Fruit fly (Drosophila melanogaster): Measurements from ENCODE around the gene dsb.

- TF ChIP-seq psq (GFP tag; optimal IDR thresholded peaks at IDR 0.05) (no peak), lola (GFP tag; optimal IDR thresholded peaks at IDR 0.05) (no peak), Myc (optimal IDR thresholded peaks at IDR 0.05) (no peak), h (GFP tag; optimal IDR thresholded peaks at IDR 0.05) (no peak), Mio (GFP tag; optimal IDR thresholded peaks at IDR 0.05) (no peak), CrebA (GFP tag; optimal IDR thresholded peaks at IDR 0.05; ENCODE audit: borderline replicate concordance) (no peak), OdsH (GFP tag; optimal IDR thresholded peaks at IDR 0.05) (no peak), Jra (GFP tag; optimal IDR thresholded peaks at IDR 0.05) (no peak)
These were observed 49.2 kb downstream of the dsb start for dm6 chr3L:1860749-1861148.
